Worm (Caenorhabditis elegans): ENCODE measurements around the gene C33D9.8.

C33D9.8 gene

DNA sequence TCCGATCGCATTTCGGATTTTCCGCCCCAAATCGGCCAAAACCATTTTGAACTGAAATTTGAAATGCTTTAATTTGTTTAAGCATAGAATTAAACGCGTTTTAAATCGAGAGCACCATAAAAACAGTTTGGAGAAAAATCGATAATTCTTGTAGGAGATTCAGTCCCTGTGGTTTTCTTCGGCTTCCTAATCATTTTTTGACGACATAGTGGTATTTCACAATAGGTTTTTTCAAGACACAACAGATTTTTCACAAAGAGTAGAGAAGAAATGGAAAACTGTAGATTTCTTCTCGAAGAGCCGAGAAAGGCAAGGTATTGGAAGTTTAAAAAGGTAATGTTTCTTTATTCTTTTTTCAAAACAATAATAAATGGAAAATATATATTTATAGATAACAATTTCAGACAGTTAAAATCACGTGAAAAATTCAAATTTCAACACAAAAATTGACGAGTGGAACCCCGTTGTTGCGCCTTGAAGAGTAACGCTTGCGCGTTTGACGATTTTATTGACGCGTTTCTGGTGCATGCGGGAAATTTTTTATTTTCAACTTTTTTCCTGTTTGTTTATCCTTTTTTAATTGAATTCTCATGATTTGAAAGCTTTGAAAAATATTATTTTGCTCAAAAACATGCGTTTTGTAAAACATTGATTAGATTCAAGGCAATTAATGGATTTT lies 42.8 kb downstream of the C33D9.8 start, which contains the start of gene F21D5.7:
TSS of gene F21D5.7 (minus strand) at position 51 of the 679 bp plus-strand sequence.
- TF ChIP-seq rcor-1 (GFP tag; IDR thresholded peaks at IDR 0.05), result peak; percentile 27; the same call in 1 of the 2 replicates
- TF ChIP-seq snpc-1.3 (tag; optimal IDR thresholded peaks at IDR 0.05; ENCODE audit: insufficient read depth), result peak; percentile 34
- TF ChIP-seq cebp-1 (GFP tag; IDR thresholded peaks at IDR 0.05), result peak; percentile 22; the same call in 1 of the 2 replicates
- TF ChIP-seq cebp-1 (tag; optimal IDR thresholded peaks at IDR 0.05), result peak; percentile 93
- TF ChIP-seq F37B4.10 (GFP tag; IDR thresholded peaks at IDR 0.05), result no peak
- peak; percentile 13 for TF ChIP-seq dpl-1 (GFP tag; optimal IDR thresholded peaks at IDR 0.05)
- no peak for TF ChIP-seq zim-3 (tag; optimal IDR thresholded peaks at IDR 0.05)
- TF ChIP-seq hrde-1 (tag; optimal IDR thresholded peaks at IDR 0.05; ENCODE audit: borderline replicate concordance), result no peak
- TF ChIP-seq Y53G8AR.9 (GFP tag; conservative IDR thresholded peaks at IDR 0.05), result peak; percentile 81
- TF ChIP-seq tbp1 (GFP tag; optimal IDR thresholded peaks at IDR 0.05), result peak; percentile 55
- TF ChIP-seq hmg-20 (GFP tag; IDR thresholded peaks at IDR 0.05), result peak; percentile 29; the same call in 1 of the 2 replicates
- no peak for TF ChIP-seq Y67H2A.10 (GFP tag; conservative IDR thresholded peaks at IDR 0.05)
- no peak for TF ChIP-seq athp-1 (tag; optimal IDR thresholded peaks at IDR 0.05)
- no peak for TF ChIP-seq ztf-28 (GFP tag; IDR thresholded peaks at IDR 0.05)
- TF ChIP-seq madf-6 (GFP tag; IDR thresholded peaks at IDR 0.05), result peak; percentile 69
- TF ChIP-seq F57A8.1 (GFP tag; optimal IDR thresholded peaks at IDR 0.05), result no peak
- TF ChIP-seq F10E7.11 (tag; optimal IDR thresholded peaks at IDR 0.05), result no peak
- TF ChIP-seq lsl-1 (GFP tag; optimal IDR thresholded peaks at IDR 0.05), result peak; percentile 55
- TF ChIP-seq lag-1 (GFP tag; IDR thresholded peaks at IDR 0.05), result no peak
- peak; percentile 63 for TF ChIP-seq F23B12.7 (tag; optimal IDR thresholded peaks at IDR 0.05; ENCODE audit: insufficient read depth)
- TF ChIP-seq ZK185.1 (tag; optimal IDR thresholded peaks at IDR 0.05; ENCODE audit: poor library complexity, severe bottlenecking), result peak; percentile 63
- peak; percentile 90 for TF ChIP-seq attf-5 (GFP tag; optimal IDR thresholded peaks at IDR 0.05)
- TF ChIP-seq atf-7 (tag; optimal IDR thresholded peaks at IDR 0.05), result peak; percentile 28
- TF ChIP-seq let-607 (tag; optimal IDR thresholded peaks at IDR 0.05), result peak; percentile 97
- TF ChIP-seq mcd-1 (GFP tag; IDR thresholded peaks at IDR 0.05), result peak; percentile 75
- peak; percentile 88 for TF ChIP-seq dox-1 (GFP tag; IDR thresholded peaks at IDR 0.05)
- no peak for TF ChIP-seq egrh-3 (GFP tag; IDR thresholded peaks at IDR 0.05)
- no peak for TF ChIP-seq attf-6 (GFP tag; IDR thresholded peaks at IDR 0.05)
- 0 out of 2 replicates have a peak, but pooled peaks have one; percentile 64 for TF ChIP-seq pbrm-1 (GFP tag; IDR thresholded peaks at IDR 0.05)
- TF ChIP-seq hmg-1.2 (GFP tag; IDR thresholded peaks at IDR 0.05), result peak; percentile 52
- no peak for TF ChIP-seq tbx-9 (tag; optimal IDR thresholded peaks at IDR 0.05; ENCODE audit: borderline replicate concordance)
- peak; percentile 68; the same call in 1 of the 2 replicates for TF ChIP-seq ekl-4 (GFP tag; IDR thresholded peaks at IDR 0.05)
- peak; percentile 89 for TF ChIP-seq lin-54 (GFP tag; optimal IDR thresholded peaks at IDR 0.05)
- peak; percentile 69 for TF ChIP-seq madf-10 (tag; optimal IDR thresholded peaks at IDR 0.05)
- peak; percentile 71; the same call in 1 of the 2 replicates for TF ChIP-seq B0336.3 (GFP tag; IDR thresholded peaks at IDR 0.05)
- TF ChIP-seq F33H1.4 (GFP tag; IDR thresholded peaks at IDR 0.05), result peak; percentile 41
- peak; percentile 27; the same call in 1 of the 2 replicates for TF ChIP-seq D2030.7 (GFP tag; IDR thresholded peaks at IDR 0.05)
- TF ChIP-seq die-1 (tag; optimal IDR thresholded peaks at IDR 0.05), result no peak
- TF ChIP-seq unc-62 (GFP tag; optimal IDR thresholded peaks at IDR 0.05), result peak; percentile 24
- TF ChIP-seq aptf-2 (GFP tag; conservative IDR thresholded peaks at IDR 0.05), result no peak
- no peak for TF ChIP-seq ccch-3 (GFP tag; optimal IDR thresholded peaks at IDR 0.05)
- peak; percentile 71; the same call in 1 of the 2 replicates for TF ChIP-seq K11D2.4 (GFP tag; IDR thresholded peaks at IDR 0.05)
- TF ChIP-seq tlf-1 (GFP tag; optimal IDR thresholded peaks at IDR 0.05), result peak; percentile 60
- 0 out of 2 replicates have a peak, but pooled peaks have one; percentile 41 for TF ChIP-seq attf-3 (GFP tag; conservative IDR thresholded peaks at IDR 0.05)
- no peak for TF ChIP-seq C06A6.2 (GFP tag; conservative IDR thresholded peaks at IDR 0.05)
- peak; percentile 37 for TF ChIP-seq efl-1 (GFP tag; optimal IDR thresholded peaks at IDR 0.05)
- TF ChIP-seq aptf-3 (GFP tag; IDR thresholded peaks at IDR 0.05), result no peak

Data from whole organism, young adult.